Fruit fly (Drosophila melanogaster) whole organism, pupa: Measurements from ENCODE around the gene ATPsynGL.

Experiments
- CG13204 ChIP-seq: fragments of 200-800 bp; sonication (Bioruptor generic); optimal IDR thresholded peaks from 2 replicates; lab custom pipeline; 2018; ENCODE audit warnings: missing biosample characterization, mild to moderate bottlenecking, missing genetic modification characterization, moderate library complexity
- Ets98B ChIP-seq: fragments of 200-800 bp; sonication (Bioruptor generic); IDR thresholded peaks from 2 replicates; pipeline ENCODE4 v1.3.6; 2022; ENCODE audit warnings: missing biosample characterization, missing genetic modification characterization

DNA sequence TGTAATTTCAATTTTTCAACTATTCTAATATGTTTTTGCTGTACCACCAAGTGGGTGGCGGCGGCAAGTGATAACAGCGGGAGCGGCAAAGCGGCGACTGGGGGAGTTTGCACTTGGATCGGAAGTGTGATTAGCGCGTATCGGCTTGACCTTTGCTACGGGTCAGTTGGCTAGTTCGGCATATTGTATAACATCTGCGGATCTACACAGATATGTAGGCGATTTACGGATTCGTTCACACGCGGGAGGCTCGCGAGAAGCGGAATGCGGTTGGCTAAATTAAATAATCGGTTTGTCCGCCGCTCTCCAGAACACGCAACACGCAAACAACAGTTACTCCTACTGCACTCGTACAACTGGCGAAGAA is 43.0 kb downstream of the ATPsynGL start:
- TF ChIP-seq CG13204 (GFP tag; lab: Kevin White, UChicago), result no peak
- TF ChIP-seq Ets98B (GFP tag; lab: Robert Waterston, UW), result no peak
